Worm (Caenorhabditis elegans) whole organism, young adult: ENCODE data around the gene vha-13.

Experiments used
- F22D6.2 ChIP-seq: sonication (generic microtip); optimal IDR thresholded peaks from 2 replicates; lab custom pipeline; 2016; ENCODE audit warnings: mild to moderate bottlenecking, missing genetic modification characterization, missing compliant biosample characterization
- F23B12.7 ChIP-seq: sonication (generic microtip); optimal IDR thresholded peaks from 2 replicates; lab custom pipeline; 2017; ENCODE audit warnings: missing genetic modification characterization, mild to moderate bottlenecking, missing compliant biosample characterization, antibody characterized with exemption, moderate library complexity; ENCODE audit not compliant: insufficient read depth
- F33H1.4 ChIP-seq: fragments of 200-800 bp; sonication (Bioruptor generic); IDR thresholded peaks from 2 replicates; pipeline ENCODE4 v1.3.6; 2022; ENCODE audit warnings: missing genetic modification reagents, missing genetic modification characterization, missing compliant biosample characterization
- F37B4.10 ChIP-seq: fragments of 200-800 bp; sonication (Bioruptor generic); IDR thresholded peaks from 2 replicates; pipeline ENCODE4 v1.3.6; 2022; ENCODE audit warnings: missing genetic modification characterization, missing compliant biosample characterization
- F55B11.4 ChIP-seq: sonication (generic microtip); optimal IDR thresholded peaks from 2 replicates; lab custom pipeline; 2016; ENCODE audit warnings: missing compliant biosample characterization, missing genetic modification characterization, borderline replicate concordance; ENCODE audit not compliant: insufficient read depth
- F57A8.1 ChIP-seq: fragments of 200-800 bp; sonication (Bioruptor generic); optimal IDR thresholded peaks from 2 replicates; lab custom pipeline; 2018; ENCODE audit warnings: mild to moderate bottlenecking, missing genetic modification characterization, moderate library complexity, missing compliant biosample characterization
- K12H6.12 ChIP-seq: fragments of 200-800 bp; sonication (Bioruptor generic); optimal IDR thresholded peaks from 2 replicates; lab custom pipeline; 2018; ENCODE audit warnings: mild to moderate bottlenecking, missing genetic modification characterization, missing compliant biosample characterization
- Y79H2A.3 ChIP-seq: fragments of 200-800 bp; sonication (Bioruptor generic); conservative IDR thresholded peaks from 2 replicates; pipeline ENCODE4 v1.3.6; 2022; ENCODE audit warnings: missing genetic modification reagents, missing genetic modification characterization, missing compliant biosample characterization
- ZK185.1 ChIP-seq: sonication (generic microtip); optimal IDR thresholded peaks from 2 replicates; lab custom pipeline; 2016; ENCODE audit warnings: mild to moderate bottlenecking, missing genetic modification characterization, missing compliant biosample characterization; ENCODE audit not compliant: poor library complexity, severe bottlenecking
- aptf-2 ChIP-seq: fragments of 200-800 bp; sonication (Bioruptor generic); conservative IDR thresholded peaks from 2 replicates; pipeline ENCODE4 v1.3.6; 2022; ENCODE audit warnings: missing genetic modification reagents, missing genetic modification characterization, missing compliant biosample characterization
- atf-7 ChIP-seq: sonication (generic microtip); optimal IDR thresholded peaks from 2 replicates; lab custom pipeline; 2017; ENCODE audit warnings: mild to moderate bottlenecking, missing genetic modification characterization, missing compliant biosample characterization
- attf-3 ChIP-seq: fragments of 200-800 bp; sonication (Bioruptor generic); conservative IDR thresholded peaks from 2 replicates; pipeline ENCODE4 v1.3.6; 2022; ENCODE audit warnings: missing genetic modification reagents, missing genetic modification characterization, missing compliant biosample characterization
- attf-5 ChIP-seq: fragments of 200-800 bp; sonication (Bioruptor generic); optimal IDR thresholded peaks from 2 replicates; lab custom pipeline; 2018; ENCODE audit warnings: mild to moderate bottlenecking, missing genetic modification characterization, missing compliant biosample characterization
- bed-2 ChIP-seq: fragments of 200-800 bp; sonication (Bioruptor generic); IDR thresholded peaks from 2 replicates; pipeline ENCODE4 v1.3.6; 2022; ENCODE audit warnings: missing genetic modification reagents, missing genetic modification characterization, missing compliant biosample characterization
- cebp-1 ChIP-seq, 2 experiments: fragments of 200-800 bp in 1 of 2; sonication (Bioruptor generic) in 1 of 2; sonication (generic microtip) in 1 of 2; IDR thresholded peaks in 1 of 2; optimal IDR thresholded peaks in 1 of 2; 2 replicates each; pipeline versions ENCODE4 v1.3.6 to Lab custom; 2017 to 2022; ENCODE audit warnings: missing compliant biosample characterization in 2 of 2, missing genetic modification characterization in 2 of 2, mild to moderate bottlenecking in 1 of 2, missing genetic modification reagents in 1 of 2, moderate library complexity in 1 of 2
- cebp-2 ChIP-seq: fragments of 200-800 bp; sonication (Bioruptor generic); IDR thresholded peaks from 2 replicates; pipeline ENCODE4 v1.3.6; 2022; ENCODE audit warnings: missing genetic modification characterization, missing compliant biosample characterization
- ceh-79 ChIP-seq: sonication (generic microtip); optimal IDR thresholded peaks from 2 replicates; lab custom pipeline; 2017; ENCODE audit warnings: mild to moderate bottlenecking, missing genetic modification characterization, missing compliant biosample characterization
- ceh-91 ChIP-seq: fragments of 200-800 bp; sonication (Bioruptor generic); IDR thresholded peaks from 2 replicates; pipeline ENCODE4 v1.3.6; 2022; ENCODE audit warnings: missing genetic modification reagents, missing genetic modification characterization, missing compliant biosample characterization
- die-1 ChIP-seq: sonication (generic microtip); optimal IDR thresholded peaks from 2 replicates; lab custom pipeline; 2016; ENCODE audit warnings: missing genotype, mild to moderate bottlenecking, missing genetic modification characterization, missing compliant biosample characterization
- dox-1 ChIP-seq: fragments of 200-800 bp; sonication (Bioruptor generic); IDR thresholded peaks from 2 replicates; pipeline ENCODE4 v1.3.6; 2022; ENCODE audit warnings: missing genetic modification reagents, missing genetic modification characterization, missing compliant biosample characterization
- dpff-1 ChIP-seq: sonication (generic microtip); optimal IDR thresholded peaks from 2 replicates; lab custom pipeline; 2017; ENCODE audit warnings: mild to moderate bottlenecking, missing genetic modification characterization, missing compliant biosample characterization
- efl-1 ChIP-seq: fragments of 150-350 bp; optimal IDR thresholded peaks from 2 replicates; lab custom pipeline; 2014; ENCODE audit warnings: missing biosample characterization, missing genetic modification reagents, missing genetic modification characterization
- egl-18 ChIP-seq: fragments of 200-800 bp; sonication (Bioruptor generic); IDR thresholded peaks from 2 replicates; pipeline ENCODE4 v1.3.6; 2022; ENCODE audit warnings: missing genetic modification reagents, missing genetic modification characterization, missing compliant biosample characterization
- egrh-3 ChIP-seq: fragments of 200-800 bp; sonication (Bioruptor generic); IDR thresholded peaks from 2 replicates; pipeline ENCODE4 v1.3.6; 2022; ENCODE audit warnings: missing genetic modification reagents, missing genetic modification characterization, missing compliant biosample characterization
- ets-4 ChIP-seq: fragments of 200-800 bp; sonication (Bioruptor generic); optimal IDR thresholded peaks from 2 replicates; lab custom pipeline; 2018; ENCODE audit warnings: mild to moderate bottlenecking, missing genetic modification characterization, missing compliant biosample characterization
- gei-17 ChIP-seq: fragments of 200-800 bp; sonication (Bioruptor generic); optimal IDR thresholded peaks from 2 replicates; lab custom pipeline; 2018; ENCODE audit warnings: mild to moderate bottlenecking, missing genetic modification characterization, missing compliant biosample characterization
- lag-1 ChIP-seq: fragments of 200-800 bp; sonication (Bioruptor generic); IDR thresholded peaks from 2 replicates; pipeline ENCODE4 v1.3.6; 2022; ENCODE audit warnings: missing genetic modification reagents, missing genetic modification characterization, missing compliant biosample characterization
- let-526 ChIP-seq: fragments of 200-800 bp; sonication (Bioruptor generic); IDR thresholded peaks from 2 replicates; pipeline ENCODE4 v1.3.6; 2022; ENCODE audit warnings: missing genetic modification reagents, missing genetic modification characterization, missing compliant biosample characterization
- lin-26 ChIP-seq: fragments of 200-800 bp; sonication (Bioruptor generic); IDR thresholded peaks from 2 replicates; pipeline ENCODE4 v1.3.6; 2022; ENCODE audit warnings: missing genetic modification reagents, missing genetic modification characterization, missing compliant biosample characterization
- lin-40 ChIP-seq: sonication (generic microtip); optimal IDR thresholded peaks from 2 replicates; lab custom pipeline; 2016; ENCODE audit warnings: missing genetic modification characterization, mild to moderate bottlenecking, missing compliant biosample characterization, missing genotype, missing genetic modification reagents
- lin-54 ChIP-seq: fragments of 200-800 bp; sonication (Bioruptor generic); optimal IDR thresholded peaks from 2 replicates; lab custom pipeline; 2018; ENCODE audit warnings: mild to moderate bottlenecking, missing genetic modification characterization, missing compliant biosample characterization
- lir-1 ChIP-seq: fragments of 200-800 bp; sonication (Bioruptor generic); conservative IDR thresholded peaks from 2 replicates; pipeline ENCODE4 v1.3.6; 2022; ENCODE audit warnings: missing genetic modification reagents, missing genetic modification characterization, missing compliant biosample characterization
- lsy-27 ChIP-seq: sonication (generic microtip); optimal IDR thresholded peaks from 2 replicates; lab custom pipeline; 2017; ENCODE audit warnings: missing genetic modification characterization, mild to moderate bottlenecking, missing compliant biosample characterization, antibody characterized with exemption, missing genotype, borderline replicate concordance; ENCODE audit not compliant: insufficient read depth
- madf-10 ChIP-seq: sonication (generic microtip); optimal IDR thresholded peaks from 2 replicates; lab custom pipeline; 2016; ENCODE audit warnings: mild to moderate bottlenecking, missing genetic modification characterization, missing compliant biosample characterization
- madf-3 ChIP-seq: fragments of 200-800 bp; sonication (Bioruptor generic); IDR thresholded peaks from 2 replicates; pipeline ENCODE4 v1.3.6; 2022; ENCODE audit warnings: missing genetic modification reagents, missing genetic modification characterization, missing compliant biosample characterization
- pbrm-1 ChIP-seq: fragments of 200-800 bp; sonication (Bioruptor generic); IDR thresholded peaks from 2 replicates; pipeline ENCODE4 v1.3.6; 2022; ENCODE audit warnings: missing genetic modification reagents, missing genetic modification characterization, missing compliant biosample characterization
- sea-2 ChIP-seq: fragments of 200-800 bp; sonication (Bioruptor generic); IDR thresholded peaks from 2 replicates; pipeline ENCODE4 v1.3.6; 2022; ENCODE audit warnings: missing genetic modification characterization, missing compliant biosample characterization
- snpc-4 ChIP-seq, 5 experiments: fragments of 150-350 bp in 1 of 5; sonication (generic microtip) in 4 of 5; optimal IDR thresholded peaks; 2 replicates each; lab custom pipeline; 2014 to 2018; ENCODE audit warnings: missing genetic modification characterization in 5 of 5, missing biosample characterization in 3 of 5, antibody characterized with exemption in 2 of 5, mild to moderate bottlenecking in 2 of 5, missing compliant biosample characterization in 2 of 5, missing genotype in 2 of 5, moderate library complexity in 2 of 5, missing genetic modification reagents in 1 of 5
- tbp1 ChIP-seq: fragments of 200-800 bp; sonication (Bioruptor generic); optimal IDR thresholded peaks from 2 replicates; lab custom pipeline; 2018; ENCODE audit warnings: mild to moderate bottlenecking, missing genetic modification characterization, missing compliant biosample characterization
- unc-130 ChIP-seq: sonication (generic microtip); optimal IDR thresholded peaks from 2 replicates; lab custom pipeline; 2016; ENCODE audit warnings: missing genetic modification reagents, missing genetic modification characterization, missing compliant biosample characterization
- zfh-2 ChIP-seq: fragments of 200-800 bp; sonication (Bioruptor generic); conservative IDR thresholded peaks from 2 replicates; pipeline ENCODE4 v1.3.6; 2022; ENCODE audit warnings: missing genetic modification reagents, missing genetic modification characterization, missing compliant biosample characterization
- ztf-18 ChIP-seq: sonication (generic microtip); optimal IDR thresholded peaks from 2 replicates; lab custom pipeline; 2016; ENCODE audit warnings: missing genotype, mild to moderate bottlenecking, missing genetic modification characterization, missing compliant biosample characterization
- ztf-26 ChIP-seq: sonication (generic microtip); optimal IDR thresholded peaks from 2 replicates; lab custom pipeline; 2017; ENCODE audit warnings: missing genetic modification characterization, missing compliant biosample characterization
- ztf-28 ChIP-seq: fragments of 200-800 bp; sonication (Bioruptor generic); IDR thresholded peaks from 2 replicates; pipeline ENCODE4 v1.3.6; 2022; ENCODE audit warnings: missing genetic modification reagents, missing genetic modification characterization, missing compliant biosample characterization

The vha-13 gene

DNA sequence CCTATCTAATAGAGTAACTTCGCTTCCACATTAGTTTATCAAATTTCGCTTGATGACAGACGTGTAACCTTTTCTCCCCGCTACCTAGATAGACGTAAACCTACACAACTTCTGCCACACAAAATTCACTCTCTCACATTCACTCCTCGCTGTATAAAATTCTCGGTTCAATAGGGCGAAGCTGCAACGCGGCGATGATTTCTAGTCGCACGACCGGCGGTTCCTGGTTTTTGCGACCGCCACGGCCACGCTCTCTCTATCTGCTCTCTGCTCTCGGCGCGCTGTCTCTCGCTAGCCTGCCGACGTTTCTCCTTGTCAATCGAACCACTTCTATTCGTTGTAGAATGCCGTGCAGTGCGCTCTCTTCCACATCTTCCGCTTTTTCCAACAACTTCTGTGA is 560 bp upstream of the vha-13 start (continued):
- TF ChIP-seq Y79H2A.3 (GFP tag; lab: Robert Waterston, UW) = no peak
- TF ChIP-seq attf-3 (GFP tag; lab: Robert Waterston, UW) = 0 out of 2 replicates have a peak, but pooled peaks have one; percentile 32
- TF ChIP-seq ztf-18 (tag; lab: Kevin White, UChicago) = peak; percentile 86
- peak; percentile 72 for TF ChIP-seq ZK185.1 (tag; lab: Kevin White, UChicago)
- peak; percentile 26 for TF ChIP-seq die-1 (tag; lab: Kevin White, UChicago)
- TF ChIP-seq K12H6.12 (tag; lab: Kevin White, UChicago) = peak; percentile 67
- TF ChIP-seq cebp-2 (GFP tag; lab: Robert Waterston, UW) = no peak
- TF ChIP-seq zfh-2 (GFP tag; lab: Robert Waterston, UW) = peak; percentile 99
- 0 out of 2 replicates have a peak, but pooled peaks have one; percentile 27 for TF ChIP-seq ztf-28 (GFP tag; lab: Robert Waterston, UW)
- TF ChIP-seq ceh-91 = no peak
- peak; percentile 54 for TF ChIP-seq ztf-26
- peak; percentile 98 for TF ChIP-seq madf-10 (tag; lab: Kevin White, UChicago)
- no peak for TF ChIP-seq unc-130 (GFP tag; lab: Kevin White, UChicago)
- TF ChIP-seq lin-40 (tag; lab: Kevin White, UChicago) = peak; percentile 77
- peak; percentile 89 for TF ChIP-seq egrh-3 (GFP tag; lab: Robert Waterston, UW)
- peak; percentile 95 for TF ChIP-seq attf-5 (GFP tag; lab: Kevin White, UChicago)
- TF ChIP-seq efl-1 (GFP tag; lab: Kevin White, UChicago) = peak; percentile 44
- TF ChIP-seq snpc-4 (GFP tag; optimal IDR thresholded peaks at IDR 0.05; lab: Kevin White, UChicago) = no peak
- TF ChIP-seq snpc-4 (tag; optimal IDR thresholded peaks at IDR 0.05; lab: Kevin White, UChicago) = peak; percentile 27 to 70 (median 58)
- peak; percentile 68; the same call in 1 of the 2 replicates for TF ChIP-seq pbrm-1 (GFP tag; lab: Robert Waterston, UW)
- no peak for TF ChIP-seq F37B4.10 (GFP tag; lab: Robert Waterston, UW)
- 0 out of 2 replicates have a peak, but pooled peaks have one; percentile 16 for TF ChIP-seq aptf-2 (GFP tag; lab: Robert Waterston, UW)
- TF ChIP-seq F33H1.4 (GFP tag; lab: Robert Waterston, UW) = no peak
- 0 out of 2 replicates have a peak, but pooled peaks have one; percentile 38 for TF ChIP-seq let-526 (GFP tag; lab: Robert Waterston, UW)
- TF ChIP-seq F23B12.7 (tag; lab: Kevin White, UChicago) = no peak

DNA sequence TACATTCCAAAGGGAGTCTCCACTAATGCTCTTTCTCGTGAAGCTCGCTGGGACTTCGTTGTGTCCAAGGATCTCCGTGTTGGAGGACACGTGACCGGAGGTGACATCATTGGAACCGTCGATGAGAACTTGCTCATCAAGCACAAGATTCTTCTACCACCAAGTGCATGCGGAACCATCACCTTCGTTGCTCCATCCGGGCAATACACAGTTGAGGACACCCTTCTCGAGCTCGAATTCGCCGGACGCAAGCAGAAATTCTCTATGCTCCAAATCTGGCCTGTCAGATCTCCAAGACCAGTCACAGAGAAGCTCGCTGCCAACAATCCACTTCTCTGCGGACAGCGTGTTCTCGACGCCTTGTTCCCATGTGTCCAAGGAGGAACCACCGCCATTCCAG is 523 bp downstream of the vha-13 start:
- TF ChIP-seq F22D6.2 (no peak), F57A8.1 (GFP tag; lab: Kevin White, UChicago) (no peak), ets-4 (GFP tag; lab: Kevin White, UChicago) (no peak), ceh-79 (tag; lab: Kevin White, UChicago) (no peak), madf-10 (tag; lab: Kevin White, UChicago) (no peak), egl-18 (GFP tag; lab: Robert Waterston, UW) (0 out of 2 replicates have a peak, but pooled peaks have one; percentile 13), lir-1 (GFP tag; lab: Robert Waterston, UW) (no peak), bed-2 (GFP tag; lab: Robert Waterston, UW) (no peak), gei-17 (GFP tag; lab: Kevin White, UChicago) (no peak), F23B12.7 (tag; lab: Kevin White, UChicago) (no peak), madf-3 (peak; percentile 27; the same call in 1 of the 2 replicates), dpff-1 (tag; lab: Kevin White, UChicago) (peak; percentile 27), zfh-2 (GFP tag; lab: Robert Waterston, UW) (peak; percentile 49; the same call in 1 of the 2 replicates), atf-7 (tag; lab: Kevin White, UChicago) (no peak), lag-1 (GFP tag; lab: Robert Waterston, UW) (no peak), tbp1 (GFP tag; lab: Kevin White, UChicago) (no peak), F55B11.4 (tag; lab: Kevin White, UChicago) (no peak), die-1 (tag; lab: Kevin White, UChicago) (no peak), ceh-91 (no peak), cebp-1 (GFP tag; IDR thresholded peaks at IDR 0.05; lab: Robert Waterston, UW) (no peak), cebp-1 (tag; optimal IDR thresholded peaks at IDR 0.05; lab: Kevin White, UChicago) (no peak), lsy-27 (tag; lab: Kevin White, UChicago) (no peak), snpc-4 (GFP tag; optimal IDR thresholded peaks at IDR 0.05; lab: Kevin White, UChicago) (no peak), snpc-4 (tag; optimal IDR thresholded peaks at IDR 0.05; lab: Kevin White, UChicago) (no peak), sea-2 (GFP tag; lab: Robert Waterston, UW) (no peak), pbrm-1 (GFP tag; lab: Robert Waterston, UW) (no peak), lin-26 (GFP tag; lab: Robert Waterston, UW) (0 out of 2 replicates have a peak, but pooled peaks have one; percentile 9), dox-1 (0 out of 2 replicates have a peak, but pooled peaks have one; percentile 11), lin-54 (GFP tag; lab: Kevin White, UChicago) (no peak)
